Worm (Caenorhabditis elegans) whole organism, mixed stage, embryonic: ENCODE data around the gene C54F6.3.

Experiments
- M03D4.4 ChIP-seq: sonication (generic microtip); optimal IDR thresholded peaks from 2 replicates; lab custom pipeline; 2017; ENCODE audit warnings: mild to moderate bottlenecking, missing genetic modification characterization, missing compliant biosample characterization
- bed-3 ChIP-seq: fragments of 200-800 bp; sonication (Bioruptor generic); optimal IDR thresholded peaks from 3 replicates; lab custom pipeline; 2018; ENCODE audit warnings: mild to moderate bottlenecking, missing genetic modification characterization, moderate library complexity, missing compliant biosample characterization
- blmp-1 ChIP-seq: fragments of 150-350 bp; optimal IDR thresholded peaks from 2 replicates; lab custom pipeline; 2014; ENCODE audit warnings: missing biosample characterization, missing genetic modification characterization
- ceh-39 ChIP-seq: fragments of 150-350 bp; optimal IDR thresholded peaks from 2 replicates; lab custom pipeline; 2014; ENCODE audit warnings: missing biosample characterization, missing genetic modification characterization
- ceh-43 ChIP-seq: fragments of 200-800 bp; sonication (Bioruptor generic); optimal IDR thresholded peaks from 2 replicates; lab custom pipeline; 2018; ENCODE audit warnings: mild to moderate bottlenecking, missing genetic modification characterization, moderate library complexity, missing compliant biosample characterization
- ceh-83 ChIP-seq: fragments of 200-800 bp; sonication (Bioruptor generic); optimal IDR thresholded peaks from 2 replicates; lab custom pipeline; 2018; ENCODE audit warnings: mild to moderate bottlenecking, missing genetic modification characterization, missing compliant biosample characterization
- cnd-1 ChIP-seq: fragments of 200-800 bp; sonication (Bioruptor generic); optimal IDR thresholded peaks from 2 replicates; lab custom pipeline; 2018; ENCODE audit warnings: mild to moderate bottlenecking, missing genetic modification characterization, missing compliant biosample characterization
- drap-1 ChIP-seq: fragments of 200-800 bp; sonication (Bioruptor generic); optimal IDR thresholded peaks from 3 replicates; lab custom pipeline; 2018; ENCODE audit warnings: mild to moderate bottlenecking, missing genetic modification characterization, missing compliant biosample characterization
- flh-1 ChIP-seq: fragments of 200-800 bp; sonication (Bioruptor generic); optimal IDR thresholded peaks from 2 replicates; lab custom pipeline; 2018; ENCODE audit warnings: mild to moderate bottlenecking, missing genetic modification characterization, moderate library complexity, missing compliant biosample characterization
- ham-2 ChIP-seq: fragments of 200-800 bp; sonication (Bioruptor generic); optimal IDR thresholded peaks from 2 replicates; lab custom pipeline; 2018; ENCODE audit warnings: mild to moderate bottlenecking, missing genetic modification characterization, missing compliant biosample characterization
- hlh-1 ChIP-seq: fragments of 150-350 bp; optimal IDR thresholded peaks from 2 replicates; lab custom pipeline; 2014; ENCODE audit warnings: missing biosample characterization, missing genetic modification reagents, missing genetic modification characterization
- lin-13 ChIP-seq: fragments of 150-350 bp; optimal IDR thresholded peaks from 2 replicates; lab custom pipeline; 2014; ENCODE audit warnings: missing biosample characterization, missing genetic modification characterization
- lin-32 ChIP-seq: fragments of 200-800 bp; sonication (Bioruptor generic); optimal IDR thresholded peaks from 2 replicates; lab custom pipeline; 2018; ENCODE audit warnings: mild to moderate bottlenecking, missing genetic modification characterization, missing compliant biosample characterization
- lsy-2 ChIP-seq: fragments of 150-350 bp; optimal IDR thresholded peaks from 2 replicates; lab custom pipeline; 2014; ENCODE audit warnings: missing biosample characterization, missing genetic modification characterization
- mab-5 ChIP-seq: fragments of 150-350 bp; optimal IDR thresholded peaks from 2 replicates; lab custom pipeline; 2014; ENCODE audit warnings: missing biosample characterization, missing genetic modification characterization
- mep-1 ChIP-seq: fragments of 150-350 bp; optimal IDR thresholded peaks from 2 replicates; lab custom pipeline; 2017; ENCODE audit warnings: missing biosample characterization, missing genetic modification reagents, missing genetic modification characterization, inconsistent platforms
- mls-2 ChIP-seq: sonication (generic microtip); optimal IDR thresholded peaks from 2 replicates; lab custom pipeline; 2016; ENCODE audit warnings: mild to moderate bottlenecking, missing genetic modification characterization, moderate library complexity, missing compliant biosample characterization
- nhr-12 ChIP-seq: fragments of 150-350 bp; optimal IDR thresholded peaks from 2 replicates; lab custom pipeline; 2014; ENCODE audit warnings: missing biosample characterization, missing genetic modification characterization
- nhr-2 ChIP-seq: fragments of 150-350 bp; optimal IDR thresholded peaks from 2 replicates; lab custom pipeline; 2014; ENCODE audit warnings: missing biosample characterization, missing genetic modification characterization
- nhr-237 ChIP-seq: fragments of 150-350 bp; optimal IDR thresholded peaks from 2 replicates; lab custom pipeline; 2014; ENCODE audit warnings: missing biosample characterization, missing genetic modification characterization
- nhr-28 ChIP-seq: fragments of 150-350 bp; optimal IDR thresholded peaks from 2 replicates; lab custom pipeline; 2014; ENCODE audit warnings: missing biosample characterization, missing genetic modification characterization
- nhr-76 ChIP-seq: sonication (generic microtip); optimal IDR thresholded peaks from 2 replicates; lab custom pipeline; 2017; ENCODE audit warnings: missing biosample characterization, missing genetic modification characterization
- pha-4 ChIP-seq: fragments of 150-350 bp; optimal IDR thresholded peaks from 2 replicates; lab custom pipeline; 2018; ENCODE audit warnings: missing biosample characterization, missing genetic modification reagents, missing genetic modification characterization
- sem-2 ChIP-seq: fragments of 200-800 bp; sonication (Bioruptor generic); optimal IDR thresholded peaks from 2 replicates; lab custom pipeline; 2018; ENCODE audit warnings: mild to moderate bottlenecking, missing genetic modification characterization, missing compliant biosample characterization
- snpc-4 ChIP-seq: fragments of 150-350 bp; optimal IDR thresholded peaks from 2 replicates; lab custom pipeline; 2014; ENCODE audit warnings: missing biosample characterization, missing genetic modification characterization
- tbx-8 ChIP-seq: fragments of 200-800 bp; sonication (Bioruptor generic); optimal IDR thresholded peaks from 2 replicates; lab custom pipeline; 2018; ENCODE audit warnings: mild to moderate bottlenecking, missing genetic modification characterization, moderate library complexity, missing compliant biosample characterization
- unc-120 ChIP-seq: sonication (generic microtip); optimal IDR thresholded peaks from 2 replicates; lab custom pipeline; 2017; ENCODE audit warnings: missing genetic modification characterization, missing compliant biosample characterization; ENCODE audit not compliant: poor library complexity, severe bottlenecking
- unc-39 ChIP-seq: fragments of 150-350 bp; optimal IDR thresholded peaks from 2 replicates; lab custom pipeline; 2014; ENCODE audit warnings: missing biosample characterization, missing genetic modification characterization
- zip-8 ChIP-seq: fragments of 150-350 bp; optimal IDR thresholded peaks from 2 replicates; lab custom pipeline; 2014; ENCODE audit warnings: missing biosample characterization, missing genetic modification characterization
- ztf-11 ChIP-seq: fragments of 150-350 bp; optimal IDR thresholded peaks from 2 replicates; lab custom pipeline; 2014; ENCODE audit warnings: missing biosample characterization, missing genetic modification characterization

Gene C54F6.3

ce11 chrV:7492924-7493323 is 40.1 kb upstream of the C54F6.3 start, which contains the start of gene srbc-10:
Gene srbc-10, minus strand, starts transcription at chrV:7493024.
- TF ChIP-seq nhr-76 (tag; lab: Kevin White, UChicago) (no peak), M03D4.4 (no peak), mls-2 (tag; lab: Kevin White, UChicago) (no peak), hlh-1 (tag; lab: Kevin White, UChicago) (no peak), sem-2 (GFP tag; lab: Kevin White, UChicago) (no peak), mab-5 (tag; lab: Kevin White, UChicago) (no peak), nhr-12 (tag; lab: Kevin White, UChicago) (no peak), ham-2 (GFP tag; lab: Kevin White, UChicago) (no peak), nhr-2 (tag; lab: Kevin White, UChicago) (no peak), snpc-4 (tag; lab: Kevin White, UChicago) (no peak), unc-120 (tag; lab: Kevin White, UChicago) (no peak), lin-13 (tag; lab: Kevin White, UChicago) (no peak), cnd-1 (tag; lab: Kevin White, UChicago) (no peak), nhr-28 (tag; lab: Kevin White, UChicago) (no peak), lsy-2 (no peak), mep-1 (tag; lab: Kevin White, UChicago) (no peak), flh-1 (GFP tag; lab: Kevin White, UChicago) (no peak), drap-1 (GFP tag; lab: Kevin White, UChicago) (no peak), ceh-39 (tag; lab: Kevin White, UChicago) (no peak)
- TF ChIP-seq, all 35 proteins: peak for 0

ce11 chrV:7495189-7495588 is 37.9 kb upstream of the C54F6.3 start, which contains the start of gene srbc-11:
Gene srbc-11, minus strand, starts transcription at chrV:7495289.
- TF ChIP-seq nhr-28 (tag; lab: Kevin White, UChicago) (no peak), hlh-1 (tag; lab: Kevin White, UChicago) (no peak), drap-1 (GFP tag; lab: Kevin White, UChicago) (no peak), zip-8 (no peak), sem-2 (GFP tag; lab: Kevin White, UChicago) (no peak), lin-13 (tag; lab: Kevin White, UChicago) (no peak), blmp-1 (tag; lab: Kevin White, UChicago) (no peak), lsy-2 (no peak), nhr-237 (tag; lab: Kevin White, UChicago) (no peak), M03D4.4 (no peak), mls-2 (tag; lab: Kevin White, UChicago) (no peak), unc-39 (tag; lab: Kevin White, UChicago) (no peak)

DNA sequence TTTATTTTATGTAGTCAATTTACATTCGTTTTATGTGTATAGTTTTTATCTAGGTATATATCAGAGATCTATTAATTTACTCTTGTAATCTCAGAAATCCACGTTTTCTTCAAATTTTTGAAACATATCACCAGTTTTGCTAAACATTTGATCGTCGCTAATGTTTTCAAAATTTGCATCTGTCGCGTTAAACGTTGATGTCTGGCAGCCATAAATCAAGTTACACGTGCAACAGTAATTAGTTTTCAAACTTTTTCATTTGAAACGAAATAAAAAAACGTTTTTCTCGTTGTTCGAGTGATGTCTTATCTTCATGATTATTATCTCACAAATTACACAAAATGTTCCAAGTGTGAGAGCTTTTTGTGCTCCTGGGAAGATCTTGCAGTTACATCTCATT is 35.6 kb upstream of the C54F6.3 start, which contains the start of gene srh-79:
Gene srh-79 (plus strand): TSS at position 301 of the 400 bp plus-strand sequence.
- TF ChIP-seq zip-8 (no peak), mab-5 (tag; lab: Kevin White, UChicago) (no peak), ceh-83 (GFP tag; lab: Kevin White, UChicago) (no peak), blmp-1 (tag; lab: Kevin White, UChicago) (no peak), nhr-12 (tag; lab: Kevin White, UChicago) (no peak), unc-39 (tag; lab: Kevin White, UChicago) (no peak), nhr-2 (tag; lab: Kevin White, UChicago) (no peak), snpc-4 (tag; lab: Kevin White, UChicago) (no peak), bed-3 (no peak), hlh-1 (tag; lab: Kevin White, UChicago) (no peak), nhr-237 (tag; lab: Kevin White, UChicago) (no peak), nhr-28 (tag; lab: Kevin White, UChicago) (no peak), mls-2 (tag; lab: Kevin White, UChicago) (no peak), ceh-43 (GFP tag; lab: Kevin White, UChicago) (no peak), sem-2 (GFP tag; lab: Kevin White, UChicago) (no peak)

- TF ChIP-seq lsy-2 (no peak), zip-8 (no peak), mab-5 (tag; lab: Kevin White, UChicago) (no peak), ceh-83 (GFP tag; lab: Kevin White, UChicago) (no peak), sem-2 (GFP tag; lab: Kevin White, UChicago) (no peak), bed-3 (no peak), mls-2 (tag; lab: Kevin White, UChicago) (no peak), pha-4 (no peak), ztf-11 (tag; lab: Kevin White, UChicago) (no peak), nhr-28 (tag; lab: Kevin White, UChicago) (no peak), hlh-1 (tag; lab: Kevin White, UChicago) (no peak), mep-1 (tag; lab: Kevin White, UChicago) (no peak), lin-32 (GFP tag; lab: Kevin White, UChicago) (no peak), flh-1 (GFP tag; lab: Kevin White, UChicago) (no peak), tbx-8 (no peak), drap-1 (GFP tag; lab: Kevin White, UChicago) (no peak)
Measured at ce11 chrV:7501194-7501593, 31.9 kb upstream of the C54F6.3 start.
